Worm (Caenorhabditis elegans) whole organism, L1 larva: Measurements from ENCODE around the gene rpl-10.

Source experiments
- F16B12.6 ChIP-seq: fragments of 150-350 bp; optimal IDR thresholded peaks from 2 replicates; lab custom pipeline; 2014; ENCODE audit warnings: missing biosample characterization, missing genetic modification characterization
- Y116A8C.19 ChIP-seq: sonication (generic microtip); optimal IDR thresholded peaks from 2 replicates; lab custom pipeline; 2016; ENCODE audit warnings: missing compliant biosample characterization, missing genetic modification characterization, borderline replicate concordance
- aha-1 ChIP-seq: fragments of 150-350 bp; optimal IDR thresholded peaks from 2 replicates; lab custom pipeline; 2014; ENCODE audit warnings: missing biosample characterization, missing genetic modification characterization
- alr-1 ChIP-seq: fragments of 200-800 bp; sonication (Bioruptor generic); optimal IDR thresholded peaks from 2 replicates; lab custom pipeline; 2018; ENCODE audit warnings: borderline replicate concordance, mild to moderate bottlenecking, missing genetic modification characterization, missing compliant biosample characterization
- aly-2 ChIP-seq: fragments of 150-350 bp; optimal IDR thresholded peaks from 2 replicates; lab custom pipeline; 2014; ENCODE audit warnings: missing biosample characterization, missing genetic modification characterization
- ama-1 ChIP-seq: fragments of 150-350 bp; optimal IDR thresholded peaks from 2 replicates; lab custom pipeline; 2014
- dpl-1 ChIP-seq, 3 experiments: fragments of 150-350 bp in 2 of 3; sonication (generic microtip) in 1 of 3; optimal IDR thresholded peaks; 2 replicates each; lab custom pipeline; 2014 to 2017; ENCODE audit warnings: missing biosample characterization in 3 of 3, missing genetic modification characterization in 3 of 3, missing genetic modification reagents in 3 of 3
- dsc-1 ChIP-seq: sonication (generic microtip); optimal IDR thresholded peaks from 2 replicates; lab custom pipeline; 2016; ENCODE audit warnings: mild to moderate bottlenecking, missing genetic modification characterization, missing compliant biosample characterization
- efl-1 ChIP-seq, 4 experiments: fragments of 150-350 bp; optimal IDR thresholded peaks in 3 of 4; peaks in 1 of 4; 1 replicate in 1 of 4; 2 replicates in 3 of 4; lab custom pipeline; 2014; ENCODE audit warnings: missing biosample characterization in 2 of 4, missing genetic modification characterization in 2 of 4, missing genetic modification reagents in 2 of 4
- elt-3 ChIP-seq, 6 experiments: fragments of 150-350 bp in 1 of 6; sonication (generic microtip); optimal IDR thresholded peaks; 2 replicates each; lab custom pipeline; 2017 to 2018; ENCODE audit warnings: missing biosample characterization in 6 of 6, missing genetic modification characterization in 6 of 6, inconsistent platforms in 1 of 6
- ets-5 ChIP-seq: fragments of 200-800 bp; sonication (Bioruptor generic); IDR thresholded peaks from 2 replicates; pipeline ENCODE4 v1.3.6; 2022; ENCODE audit warnings: missing genetic modification characterization, missing compliant biosample characterization
- fkh-8 ChIP-seq: sonication (generic microtip); optimal IDR thresholded peaks from 2 replicates; lab custom pipeline; 2016; ENCODE audit warnings: mild to moderate bottlenecking, missing genetic modification characterization, missing compliant biosample characterization
- fos-1 ChIP-seq: fragments of 150-350 bp; optimal IDR thresholded peaks from 2 replicates; lab custom pipeline; 2014; ENCODE audit warnings: missing biosample characterization, missing genetic modification characterization
- grh-1 ChIP-seq: fragments of 200-800 bp; sonication (Bioruptor generic); IDR thresholded peaks from 2 replicates; pipeline ENCODE4 v1.3.6; 2022; ENCODE audit warnings: missing genetic modification reagents, missing genetic modification characterization, missing compliant biosample characterization
- irx-1 ChIP-seq: sonication (generic microtip); optimal IDR thresholded peaks from 2 replicates; lab custom pipeline; 2016; ENCODE audit warnings: missing genetic modification characterization, missing compliant biosample characterization
- isw-1 ChIP-seq: fragments of 200-800 bp; sonication (Bioruptor generic); IDR thresholded peaks from 2 replicates; pipeline ENCODE4 v1.3.6; 2022; ENCODE audit warnings: missing genetic modification characterization, missing compliant biosample characterization
- lin-13 ChIP-seq: fragments of 150-350 bp; optimal IDR thresholded peaks from 2 replicates; lab custom pipeline; 2014; ENCODE audit warnings: missing biosample characterization, missing genetic modification reagents, missing genetic modification characterization
- lin-14 ChIP-seq: fragments of 200-800 bp; sonication (Bioruptor generic); optimal IDR thresholded peaks from 2 replicates; lab custom pipeline; 2018; ENCODE audit warnings: mild to moderate bottlenecking, missing genetic modification characterization, moderate library complexity, missing compliant biosample characterization
- lin-35 ChIP-seq, 2 experiments: fragments of 150-350 bp; optimal IDR thresholded peaks; 2 replicates each; lab custom pipeline; 2014; ENCODE audit warnings: missing biosample characterization in 2 of 2, missing genetic modification characterization in 2 of 2, missing genetic modification reagents in 2 of 2
- lin-39 ChIP-seq: fragments of 150-350 bp; optimal IDR thresholded peaks from 2 replicates; lab custom pipeline; 2014; ENCODE audit warnings: missing biosample characterization, missing genetic modification reagents, missing genetic modification characterization
- lir-3 ChIP-seq: sonication (generic microtip); optimal IDR thresholded peaks from 2 replicates; lab custom pipeline; 2016; ENCODE audit warnings: mild to moderate bottlenecking, missing genetic modification characterization, moderate library complexity, missing compliant biosample characterization; ENCODE audit not compliant: poor library complexity
- lsy-2 ChIP-seq, 2 experiments: fragments of 150-350 bp; optimal IDR thresholded peaks; 2 replicates each; lab custom pipeline; 2014; ENCODE audit warnings: missing biosample characterization in 2 of 2, missing genetic modification characterization in 2 of 2
- mdl-1 ChIP-seq, 2 experiments: fragments of 150-350 bp; optimal IDR thresholded peaks; 2 replicates each; lab custom pipeline; 2014 to 2017; ENCODE audit warnings: missing biosample characterization in 2 of 2, missing genetic modification characterization in 2 of 2, inconsistent platforms in 1 of 2
- mep-1 ChIP-seq: fragments of 150-350 bp; optimal IDR thresholded peaks from 2 replicates; lab custom pipeline; 2014; ENCODE audit warnings: missing biosample characterization, missing genetic modification characterization
- nhr-19 ChIP-seq: fragments of 200-800 bp; sonication (Bioruptor generic); conservative IDR thresholded peaks from 2 replicates; pipeline ENCODE4 v1.3.6; 2022; ENCODE audit warnings: missing genetic modification characterization, missing compliant biosample characterization
- nhr-237 ChIP-seq: fragments of 150-350 bp; optimal IDR thresholded peaks from 2 replicates; lab custom pipeline; 2014; ENCODE audit warnings: missing biosample characterization, missing genetic modification characterization
- nhr-47 ChIP-seq: sonication (generic microtip); optimal IDR thresholded peaks from 2 replicates; lab custom pipeline; 2016; ENCODE audit warnings: mild to moderate bottlenecking, missing genetic modification characterization, moderate library complexity, missing compliant biosample characterization
- nhr-71 ChIP-seq: sonication (generic microtip); optimal IDR thresholded peaks from 2 replicates; lab custom pipeline; 2016; ENCODE audit warnings: mild to moderate bottlenecking, missing genetic modification characterization, moderate library complexity, missing compliant biosample characterization
- nhr-77 ChIP-seq: fragments of 150-350 bp; optimal IDR thresholded peaks from 2 replicates; lab custom pipeline; 2014; ENCODE audit warnings: missing biosample characterization, missing genetic modification characterization
- nhr-90 ChIP-seq: sonication (generic microtip); optimal IDR thresholded peaks from 2 replicates; lab custom pipeline; 2016; ENCODE audit warnings: mild to moderate bottlenecking, missing genetic modification characterization, missing compliant biosample characterization; ENCODE audit not compliant: poor library complexity
- pax-3 ChIP-seq: fragments of 200-800 bp; sonication (Bioruptor generic); optimal IDR thresholded peaks from 2 replicates; lab custom pipeline; 2018; ENCODE audit warnings: mild to moderate bottlenecking, missing genetic modification characterization, moderate library complexity, missing compliant biosample characterization
- pqm-1 ChIP-seq: sonication (generic microtip); optimal IDR thresholded peaks from 3 replicates; lab custom pipeline; 2017; ENCODE audit warnings: missing biosample characterization, missing genetic modification characterization
- rnt-1 ChIP-seq: sonication (generic microtip); optimal IDR thresholded peaks from 2 replicates; lab custom pipeline; 2016; ENCODE audit warnings: mild to moderate bottlenecking, missing genetic modification characterization, moderate library complexity, missing compliant biosample characterization
- skn-1 ChIP-seq: fragments of 150-350 bp; optimal IDR thresholded peaks from 2 replicates; lab custom pipeline; 2014; ENCODE audit warnings: missing biosample characterization, missing genetic modification characterization
- snpc-4 ChIP-seq: fragments of 150-350 bp; optimal IDR thresholded peaks from 2 replicates; lab custom pipeline; 2014; ENCODE audit warnings: missing biosample characterization, missing genetic modification characterization
- sox-4 ChIP-seq: sonication (generic microtip); optimal IDR thresholded peaks from 2 replicates; lab custom pipeline; 2016; ENCODE audit warnings: missing genetic modification characterization, missing compliant biosample characterization
- swsn-7 ChIP-seq: sonication (generic microtip); optimal IDR thresholded peaks from 2 replicates; lab custom pipeline; 2016; ENCODE audit warnings: missing genetic modification characterization, missing compliant biosample characterization
- tlp-1 ChIP-seq: fragments of 150-350 bp; optimal IDR thresholded peaks from 2 replicates; lab custom pipeline; 2014; ENCODE audit warnings: missing biosample characterization, missing genetic modification characterization
- unc-130 ChIP-seq: fragments of 150-350 bp; optimal IDR thresholded peaks from 2 replicates; lab custom pipeline; 2017; ENCODE audit warnings: missing biosample characterization, missing genetic modification characterization, inconsistent platforms
- unc-86 ChIP-seq: sonication (generic microtip); optimal IDR thresholded peaks from 2 replicates; lab custom pipeline; 2016; ENCODE audit warnings: missing genetic modification characterization, missing compliant biosample characterization
- vab-15 ChIP-seq: sonication (generic microtip); optimal IDR thresholded peaks from 2 replicates; lab custom pipeline; 2017; ENCODE audit warnings: missing genotype, mild to moderate bottlenecking, missing genetic modification characterization, missing compliant biosample characterization
- zag-1 ChIP-seq: fragments of 150-350 bp; optimal IDR thresholded peaks from 2 replicates; lab custom pipeline; 2014; ENCODE audit warnings: missing biosample characterization, missing genetic modification characterization
- ztf-4 ChIP-seq: fragments of 150-350 bp; optimal IDR thresholded peaks from 2 replicates; lab custom pipeline; 2014; ENCODE audit warnings: missing biosample characterization, missing genetic modification characterization

Gene rpl-10

DNA sequence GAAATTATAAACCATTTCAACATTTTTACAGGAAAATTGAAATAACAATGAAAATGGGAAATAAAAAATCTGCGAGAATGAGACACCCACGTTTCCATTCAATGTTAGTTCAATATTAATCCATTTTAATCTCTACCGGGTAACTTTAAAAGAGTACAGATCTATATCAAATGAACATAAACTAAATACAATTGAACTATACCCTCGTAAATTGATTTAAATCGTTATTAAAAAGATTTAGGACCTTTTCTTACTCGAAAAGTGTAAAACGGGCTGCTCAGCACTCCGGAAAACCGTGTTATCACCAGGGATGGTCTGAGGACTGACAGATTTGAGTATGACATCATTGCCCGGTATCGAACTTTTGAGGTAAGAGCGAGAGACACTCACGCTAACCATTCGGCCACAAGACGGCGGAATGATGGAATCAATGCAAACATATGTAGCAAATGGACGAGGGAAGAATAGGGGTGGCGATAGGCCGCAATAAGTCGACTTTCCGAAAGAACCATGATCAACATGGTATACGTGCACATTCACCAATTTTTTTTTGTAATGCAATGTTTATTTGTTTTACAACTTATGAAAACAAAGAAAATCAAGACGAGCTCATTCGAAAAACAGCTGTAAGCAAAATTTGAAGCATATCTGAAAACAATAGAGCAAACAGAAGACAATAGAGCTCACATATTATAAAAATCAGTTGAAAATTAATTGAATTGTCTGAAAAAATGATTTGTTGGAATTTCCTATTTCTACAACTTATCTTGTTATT lies 36.6 kb upstream of the rpl-10 start, which contains the start of the genes chst-1 and C41C4.9 (continued):
- TF ChIP-seq unc-130 (tag; lab: Kevin White, UChicago): peak; percentile 55
- TF ChIP-seq nhr-237 (tag; lab: Kevin White, UChicago): no peak
- TF ChIP-seq mep-1: peak; percentile 69
- peak in 2 of 6 experiments; percentile 34 to 48 for TF ChIP-seq elt-3 (tag; optimal IDR thresholded peaks at IDR 0.05; lab: Kevin White, UChicago)
- TF ChIP-seq nhr-77 (tag; lab: Kevin White, UChicago): peak; percentile 66
- TF ChIP-seq F16B12.6: no peak
- no peak for TF ChIP-seq lir-3 (tag; lab: Kevin White, UChicago)
- TF ChIP-seq nhr-71 (tag; lab: Kevin White, UChicago): peak; percentile 74
- peak; percentile 78 for TF ChIP-seq nhr-90
- TF ChIP-seq swsn-7 (tag; lab: Kevin White, UChicago): peak; percentile 46
- TF ChIP-seq lsy-2 (tag; optimal IDR thresholded peaks at IDR 0.05; lab: Kevin White, UChicago): peak; percentile 57 to 77
- TF ChIP-seq lin-39 (tag; lab: Kevin White, UChicago): no peak
- TF ChIP-seq Y116A8C.19 (tag; lab: Kevin White, UChicago): no peak
- peak; percentile 7 for TF ChIP-seq ztf-4
- TF ChIP-seq skn-1 (tag; lab: Kevin White, UChicago): peak; percentile 76
- TF ChIP-seq aly-2: peak; percentile 37
- TF ChIP-seq ets-5 (GFP tag; lab: Robert Waterston, UW): no peak
- TF ChIP-seq vab-15 (tag; lab: Kevin White, UChicago): peak; percentile 57
- peak in 1 of 2 experiments; percentile 79 for TF ChIP-seq mdl-1 (tag; optimal IDR thresholded peaks at IDR 0.05; lab: Kevin White, UChicago)
- no peak for TF ChIP-seq sox-4 (tag; lab: Kevin White, UChicago)
- TF ChIP-seq aha-1 (tag; lab: Kevin White, UChicago): no peak
- TF ChIP-seq fos-1 (tag; lab: Kevin White, UChicago): peak; percentile 47

DNA sequence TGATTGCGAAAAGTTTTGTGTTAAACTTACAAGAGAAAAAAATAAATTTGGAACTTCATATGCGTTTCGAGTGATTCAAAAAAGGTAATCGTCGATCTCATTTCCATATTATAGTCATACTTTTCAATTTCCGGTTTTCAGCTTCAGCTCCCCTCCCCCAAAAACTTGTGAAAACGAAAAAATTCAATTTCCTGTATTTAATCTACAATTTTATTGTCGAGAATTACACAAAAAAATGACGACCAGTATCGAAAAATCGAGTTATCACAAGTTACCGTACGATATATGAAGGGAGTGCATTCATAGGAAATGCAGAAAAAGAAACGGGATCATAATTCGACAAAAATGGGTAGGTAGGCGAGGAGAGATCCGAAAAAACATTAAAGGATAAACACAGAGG lies 31.6 kb upstream of the rpl-10 start, which contains the start of gene lron-4:
TSS of gene lron-4 (minus strand) at position 101 of the 400 bp plus-strand sequence.
- TF ChIP-seq pqm-1 (tag; lab: Kevin White, UChicago) (no peak), fkh-8 (tag; lab: Kevin White, UChicago) (peak; percentile 15), nhr-19 (GFP tag; lab: Robert Waterston, UW) (no peak), elt-3 (tag; optimal IDR thresholded peaks at IDR 0.05; lab: Kevin White, UChicago) (no peak), skn-1 (tag; lab: Kevin White, UChicago) (no peak), grh-1 (GFP tag; lab: Robert Waterston, UW) (no peak)

DNA sequence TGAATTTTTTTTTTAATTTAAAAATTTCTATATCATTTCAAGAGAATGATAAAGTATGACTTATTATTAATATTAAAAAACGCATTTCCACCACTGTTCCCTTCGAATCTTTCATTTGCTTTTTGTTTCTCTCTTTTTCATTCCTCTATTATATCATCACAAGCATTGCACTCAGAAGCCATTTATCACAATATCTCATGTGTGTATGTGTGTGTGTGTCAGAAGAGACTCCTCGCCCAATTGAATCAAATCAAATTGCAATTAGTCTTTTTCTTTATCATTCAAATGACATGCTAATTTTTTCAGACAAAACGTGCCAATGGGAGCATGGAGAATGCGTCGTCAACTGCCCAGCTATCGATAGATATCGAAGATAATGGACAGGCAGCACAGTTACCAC lies 27.5 kb upstream of the rpl-10 start, which contains the start of gene unc-105:
TSS of gene unc-105 (plus strand) at position 301 of the 400 bp plus-strand sequence.
- TF ChIP-seq irx-1: no peak
- TF ChIP-seq rnt-1 (tag; lab: Kevin White, UChicago): peak; percentile 26

- no peak for TF ChIP-seq pax-3 (tag; lab: Kevin White, UChicago)
- TF ChIP-seq nhr-71 (tag; lab: Kevin White, UChicago): peak; percentile 11
- no peak for TF ChIP-seq lsy-2 (tag; optimal IDR thresholded peaks at IDR 0.05; lab: Kevin White, UChicago)
- no peak for TF ChIP-seq isw-1 (GFP tag; lab: Robert Waterston, UW)
- TF ChIP-seq rnt-1 (tag; lab: Kevin White, UChicago): peak; percentile 70
- no peak for TF ChIP-seq unc-86
- TF ChIP-seq lin-39 (tag; lab: Kevin White, UChicago): no peak
- peak; percentile 68 for TF ChIP-seq lin-14 (GFP tag; lab: Kevin White, UChicago)
These were observed 26.3 kb upstream of the rpl-10 start for ce11 chrII:8117426-8117825.

DNA sequence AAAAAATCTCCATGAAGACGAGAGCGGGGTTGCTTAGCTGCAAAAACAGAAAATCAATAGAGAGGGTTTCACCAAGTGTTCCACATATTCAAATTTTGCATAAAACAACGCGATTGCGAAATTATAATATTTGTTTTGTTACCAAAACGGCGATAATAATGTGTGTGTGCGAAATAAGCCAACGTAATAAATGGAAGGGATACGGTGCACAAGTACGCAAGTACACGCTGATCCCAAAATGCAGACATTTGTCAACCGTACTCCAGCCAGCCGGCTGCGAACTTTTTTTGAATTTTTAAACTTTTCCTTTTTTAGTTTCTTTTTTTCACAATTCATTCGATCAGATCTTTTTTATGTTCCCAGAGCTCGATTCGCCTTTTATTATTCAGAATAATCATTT lies 18.8 kb upstream of the rpl-10 start, which contains the start of gene ire-1:
TSS of gene ire-1 (minus strand) at position 44 of the 400 bp plus-strand sequence.
- TF ChIP-seq mdl-1 (tag; optimal IDR thresholded peaks at IDR 0.05; lab: Kevin White, UChicago) (peak in 1 of 2 experiments; percentile 53), alr-1 (tag; lab: Kevin White, UChicago) (no peak), lsy-2 (tag; optimal IDR thresholded peaks at IDR 0.05; lab: Kevin White, UChicago) (peak; percentile 98 to 100), dpl-1 (GFP tag; optimal IDR thresholded peaks at IDR 0.05; lab: Kevin White, UChicago) (peak; percentile 54 to 75 (median 70)), zag-1 (tag; lab: Kevin White, UChicago) (no peak), dsc-1 (tag; lab: Kevin White, UChicago) (peak; percentile 9), nhr-47 (peak; percentile 52), ama-1 (lab: Kevin White, UChicago) (no peak), efl-1 (optimal IDR thresholded peaks at IDR 0.05; lab: Kevin White, UChicago) (peak; percentile 52 to 69), efl-1 (GFP tag; optimal IDR thresholded peaks at IDR 0.05 in 1 of 2; lab: Kevin White, UChicago) (peak; percentile 70 to 95), tlp-1 (tag; lab: Kevin White, UChicago) (no peak), pax-3 (tag; lab: Kevin White, UChicago) (no peak), lin-35 (GFP tag; optimal IDR thresholded peaks at IDR 0.05; lab: Kevin White, UChicago) (peak; percentile 71 to 88), lin-39 (tag; lab: Kevin White, UChicago) (no peak), snpc-4 (tag; lab: Kevin White, UChicago) (peak; percentile 33), lin-13 (GFP tag; lab: Kevin White, UChicago) (no peak)
